Fruit fly (Drosophila melanogaster) whole organism, embryonic: ENCODE measurements around the gene CG13012.
A peak's percentile ranks its signal among the peaks of the same experiment; 100 is the strongest.

ENCODE experiments used
- Atf-2 ChIP-seq: fragments of 200-800 bp; sonication (Bioruptor generic); optimal IDR thresholded peaks from 2 replicates; lab custom pipeline; 2016; ENCODE audit warnings: missing biosample characterization, missing genetic modification characterization
- Atf3 ChIP-seq: fragments of 200-800 bp; sonication (Bioruptor generic); optimal IDR thresholded peaks from 3 replicates; lab custom pipeline; 2016; ENCODE audit warnings: missing biosample characterization, missing genetic modification characterization
- Bdp1 ChIP-seq: fragments of 200-800 bp; sonication (Bioruptor generic); optimal IDR thresholded peaks from 3 replicates; lab custom pipeline; 2016; ENCODE audit warnings: missing biosample characterization, missing genetic modification characterization
- CG13775 ChIP-seq: fragments of 200-800 bp; sonication (Bioruptor generic); optimal IDR thresholded peaks from 3 replicates; lab custom pipeline; 2017; ENCODE audit warnings: missing biosample characterization, mild to moderate bottlenecking, missing genetic modification characterization
- CG13894 ChIP-seq: fragments of 200-800 bp; sonication (Bioruptor generic); optimal IDR thresholded peaks from 3 replicates; lab custom pipeline; 2018; ENCODE audit warnings: missing biosample characterization, mild to moderate bottlenecking, missing genetic modification characterization, moderate library complexity
- CG17568 ChIP-seq: fragments of 200-800 bp; sonication (Bioruptor generic); optimal IDR thresholded peaks from 2 replicates; lab custom pipeline; 2018; ENCODE audit warnings: missing biosample characterization, mild to moderate bottlenecking, missing genetic modification characterization, moderate library complexity
- CG18764 ChIP-seq: fragments of 200-800 bp; sonication (Bioruptor generic); optimal IDR thresholded peaks from 3 replicates; lab custom pipeline; 2016; ENCODE audit warnings: missing biosample characterization, missing genetic modification characterization
- CG3065 ChIP-seq: fragments of 200-800 bp; sonication (Bioruptor generic); optimal IDR thresholded peaks from 2 replicates; lab custom pipeline; 2016; ENCODE audit warnings: missing biosample characterization, missing genetic modification characterization
- CG32532 ChIP-seq: fragments of 200-800 bp; sonication (Bioruptor generic); IDR thresholded peaks from 2 replicates; pipeline ENCODE4 v1.3.6; 2022; ENCODE audit warnings: missing biosample characterization, missing genetic modification characterization
- CG3726 ChIP-seq: fragments of 200-800 bp; sonication (Bioruptor generic); IDR thresholded peaks from 3 replicates; pipeline ENCODE4, ENCODE4 v1.3.6; 2022; ENCODE audit warnings: missing biosample characterization, missing genetic modification characterization
- CG3838 ChIP-seq: fragments of 200-800 bp; sonication (Bioruptor generic); optimal IDR thresholded peaks from 3 replicates; lab custom pipeline; 2016; ENCODE audit warnings: missing biosample characterization, missing genetic modification characterization
- CG4282 ChIP-seq: fragments of 200-800 bp; sonication (Bioruptor generic); optimal IDR thresholded peaks from 2 replicates; lab custom pipeline; 2016; ENCODE audit warnings: missing biosample characterization, missing genetic modification characterization
- CG43689 ChIP-seq: fragments of 200-800 bp; sonication (Bioruptor generic); IDR thresholded peaks from 2 replicates; pipeline ENCODE4 v1.3.6; 2022; ENCODE audit warnings: missing biosample characterization, missing genetic modification characterization
- CG4424 ChIP-seq: fragments of 200-800 bp; sonication (Bioruptor generic); optimal IDR thresholded peaks from 3 replicates; lab custom pipeline; 2016; ENCODE audit warnings: missing biosample characterization, missing genetic modification characterization
- CG7745 ChIP-seq: fragments of 200-800 bp; sonication (Bioruptor generic); optimal IDR thresholded peaks from 2 replicates; lab custom pipeline; 2018; ENCODE audit warnings: missing biosample characterization, mild to moderate bottlenecking, missing genetic modification characterization, moderate library complexity
- CG8765 ChIP-seq: fragments of 200-800 bp; sonication (Bioruptor generic); IDR thresholded peaks from 2 replicates; pipeline ENCODE4 v1.3.6; 2022; ENCODE audit warnings: missing biosample characterization, missing genetic modification characterization
- CoRest ChIP-seq: fragments of 200-800 bp; sonication (Bioruptor generic); optimal IDR thresholded peaks from 3 replicates; lab custom pipeline; 2018; ENCODE audit warnings: missing biosample characterization, mild to moderate bottlenecking, missing genetic modification characterization, moderate library complexity
- CrebB ChIP-seq: fragments of 200-800 bp; sonication (Bioruptor generic); optimal IDR thresholded peaks from 3 replicates; lab custom pipeline; 2018; ENCODE audit warnings: missing biosample characterization, mild to moderate bottlenecking, missing genetic modification characterization
- D19A ChIP-seq: fragments of 200-800 bp; optimal IDR thresholded peaks from 3 replicates; lab custom pipeline; 2019; ENCODE audit warnings: missing biosample characterization, mild to moderate bottlenecking, missing genetic modification characterization, moderate library complexity
- Dip3 ChIP-seq: fragments of 200-800 bp; sonication (Bioruptor generic); optimal IDR thresholded peaks from 3 replicates; lab custom pipeline; 2016; ENCODE audit warnings: missing biosample characterization, missing genetic modification characterization
- Hmr ChIP-seq: fragments of 200-800 bp; sonication (Bioruptor generic); optimal IDR thresholded peaks from 3 replicates; lab custom pipeline; 2017; ENCODE audit warnings: mild to moderate bottlenecking, missing biosample characterization, missing genetic modification reagents, missing genetic modification characterization
- Hr3 ChIP-seq: fragments of 200-800 bp; sonication (Bioruptor generic); optimal IDR thresholded peaks from 3 replicates; lab custom pipeline; 2016; ENCODE audit warnings: missing biosample characterization, missing genetic modification characterization
- Hr51 ChIP-seq, 2 experiments: fragments of 200-800 bp; sonication (Bioruptor generic); optimal IDR thresholded peaks; 2 replicates in 1 of 2; 3 replicates in 1 of 2; lab custom pipeline; 2016 to 2018; ENCODE audit warnings: missing biosample characterization in 2 of 2, missing genetic modification characterization in 2 of 2, mild to moderate bottlenecking in 1 of 2, moderate library complexity in 1 of 2
- NfI ChIP-seq: fragments of 200-800 bp; sonication (Bioruptor generic); optimal IDR thresholded peaks from 3 replicates; lab custom pipeline; 2018; ENCODE audit warnings: missing biosample characterization, mild to moderate bottlenecking, missing genetic modification characterization, moderate library complexity
- Sry-δ ChIP-seq: fragments of 200-800 bp; sonication (Bioruptor generic); optimal IDR thresholded peaks from 2 replicates; lab custom pipeline; 2016; ENCODE audit warnings: missing biosample characterization, missing genetic modification characterization
- Usf ChIP-seq: fragments of 200-800 bp; sonication (Bioruptor generic); optimal IDR thresholded peaks from 2 replicates; lab custom pipeline; 2017; ENCODE audit warnings: missing genotype, missing biosample characterization, missing genetic modification characterization
- Xbp1 ChIP-seq: fragments of 200-800 bp; sonication (Bioruptor generic); optimal IDR thresholded peaks from 3 replicates; lab custom pipeline; 2016; ENCODE audit warnings: missing biosample characterization, mild to moderate bottlenecking, missing genetic modification characterization
- al ChIP-seq: fragments of 200-800 bp; sonication (Bioruptor generic); IDR thresholded peaks from 2 replicates; pipeline ENCODE4 v1.3.6; 2022; ENCODE audit warnings: missing biosample characterization, missing genetic modification characterization
- aop ChIP-seq: fragments of 200-800 bp; sonication (Bioruptor generic); IDR thresholded peaks from 2 replicates; pipeline ENCODE4 v1.3.6; 2022; ENCODE audit warnings: missing biosample characterization, missing genetic modification characterization
- ato ChIP-seq: fragments of 200-800 bp; sonication (Bioruptor generic); IDR thresholded peaks from 2 replicates; pipeline ENCODE4 v1.3.6; 2022; ENCODE audit warnings: missing biosample characterization, missing genetic modification characterization; ENCODE audit not compliant: partially characterized antibody
- az2 ChIP-seq: fragments of 200-800 bp; sonication (Bioruptor generic); optimal IDR thresholded peaks from 3 replicates; lab custom pipeline; 2016; ENCODE audit warnings: missing biosample characterization, missing genetic modification characterization
- bowl ChIP-seq: fragments of 200-800 bp; sonication (Bioruptor generic); IDR thresholded peaks from 2 replicates; pipeline ENCODE4 v1.3.6; 2022; ENCODE audit warnings: missing biosample characterization, missing genetic modification characterization
- cas ChIP-seq: fragments of 200-800 bp; sonication (Bioruptor generic); IDR thresholded peaks from 2 replicates; pipeline ENCODE4 v1.3.6; 2022; ENCODE audit warnings: missing biosample characterization, missing genetic modification characterization
- ci ChIP-seq: fragments of 200-800 bp; sonication (Bioruptor generic); IDR thresholded peaks from 3 replicates; pipeline ENCODE4 v1.3.6; 2022; ENCODE audit warnings: missing biosample characterization, missing genetic modification characterization
- cwo ChIP-seq: fragments of 200-800 bp; sonication (Bioruptor generic); optimal IDR thresholded peaks from 3 replicates; lab custom pipeline; 2017; ENCODE audit warnings: missing biosample characterization, missing genetic modification characterization, mild to moderate bottlenecking, moderate library complexity, missing genetic modification reagents
- dpn ChIP-seq, 2 experiments: fragments of 200-800 bp; sonication (Bioruptor generic); optimal IDR thresholded peaks; 3 replicates each; lab custom pipeline; 2016; ENCODE audit warnings: missing biosample characterization in 2 of 2, missing genetic modification characterization in 2 of 2
- exex ChIP-seq: fragments of 200-800 bp; sonication (Bioruptor generic); optimal IDR thresholded peaks from 4 replicates; lab custom pipeline; 2018; ENCODE audit warnings: missing biosample characterization, mild to moderate bottlenecking, missing genetic modification characterization, moderate library complexity
- gcm2 ChIP-seq: fragments of 200-800 bp; sonication (Bioruptor generic); optimal IDR thresholded peaks from 2 replicates; lab custom pipeline; 2016; ENCODE audit warnings: missing biosample characterization, missing genetic modification characterization
- hth ChIP-seq: fragments of >200 bp; optimal IDR thresholded peaks from 2 replicates; lab custom pipeline; 2017; ENCODE audit warnings: inconsistent platforms
- jigr1 ChIP-seq: fragments of 200-800 bp; sonication (Bioruptor generic); IDR thresholded peaks from 3 replicates; pipeline ENCODE4 v1.3.6; 2022; ENCODE audit warnings: missing biosample characterization, missing genetic modification characterization
- jing ChIP-seq: fragments of 200-800 bp; sonication (Bioruptor generic); optimal IDR thresholded peaks from 2 replicates; lab custom pipeline; 2018; ENCODE audit warnings: missing biosample characterization, mild to moderate bottlenecking, missing genetic modification characterization
- knrl ChIP-seq: fragments of 200-800 bp; sonication (Bioruptor generic); IDR thresholded peaks from 3 replicates; pipeline ENCODE4 v1.3.6; 2022; ENCODE audit warnings: missing biosample characterization, missing genetic modification characterization; ENCODE audit not compliant: partially characterized antibody
- prd ChIP-seq, 3 experiments: fragments of >200 bp in 2 of 3; fragments of 200-800 bp in 1 of 3; sonication (Bioruptor generic) in 1 of 3; optimal IDR thresholded peaks in 2 of 3; IDR thresholded peaks in 1 of 3; 2 replicates in 2 of 3; 3 replicates in 1 of 3; pipeline versions ENCODE4 v1.3.6 to Lab custom; 2017 to 2022; ENCODE audit warnings: missing biosample characterization in 1 of 3, missing genetic modification characterization in 1 of 3
- sim ChIP-seq: fragments of 200-800 bp; sonication (Bioruptor generic); IDR thresholded peaks from 2 replicates; pipeline ENCODE4 v1.3.6; 2022; ENCODE audit warnings: missing biosample characterization, missing genetic modification characterization
- slou ChIP-seq: fragments of 200-800 bp; sonication (Bioruptor generic); optimal IDR thresholded peaks from 3 replicates; lab custom pipeline; 2016; ENCODE audit warnings: missing biosample characterization, missing genetic modification characterization
- ssp ChIP-seq: fragments of 200-800 bp; sonication (Bioruptor generic); IDR thresholded peaks from 2 replicates; pipeline ENCODE4 v1.3.6; 2022; ENCODE audit warnings: missing biosample characterization, missing genetic modification characterization
- trh ChIP-seq: fragments of 200-800 bp; sonication (Bioruptor generic); optimal IDR thresholded peaks from 2 replicates; lab custom pipeline; 2016; ENCODE audit warnings: missing biosample characterization, missing genetic modification characterization
- wor ChIP-seq: fragments of 200-800 bp; sonication (Bioruptor generic); IDR thresholded peaks from 2 replicates; pipeline ENCODE4 v1.3.6; 2022; ENCODE audit warnings: missing biosample characterization, missing genetic modification characterization

Gene CG13012

dm6 chrX:16723203-16724173 lies 46.9 kb upstream of the CG13012 start (continued):
- TF ChIP-seq exex (tag; lab: Kevin White, UChicago) (no peak), hth (lab: Kevin White, UChicago) (no peak), CG43689 (GFP tag; lab: Robert Waterston, UW) (peak; percentile 19; the same call in 1 of the 2 replicates), jing (GFP tag; lab: Kevin White, UChicago) (peak; percentile 39), CG13775 (peak; percentile 67), Atf-2 (GFP tag; lab: Kevin White, UChicago) (peak; percentile 59), knrl (GFP tag; lab: Robert Waterston, UW) (no peak), Usf (GFP tag; lab: Kevin White, UChicago) (peak; percentile 49), cwo (GFP tag; lab: Kevin White, UChicago) (peak; percentile 24), dpn (GFP tag; optimal IDR thresholded peaks at IDR 0.05; lab: Kevin White, UChicago) (peak; percentile 69 to 72), Dip3 (GFP tag; lab: Kevin White, UChicago) (no peak), CG3065 (no peak), cas (GFP tag; lab: Robert Waterston, UW) (no peak), jigr1 (GFP tag; lab: Robert Waterston, UW) (no peak), ato (no peak), CG17568 (peak; percentile 72), al (GFP tag; lab: Robert Waterston, UW) (peak; percentile 57; the same call in 1 of the 2 replicates), trh (GFP tag; lab: Kevin White, UChicago) (no peak), CoRest (tag; lab: Kevin White, UChicago) (peak; percentile 89), ssp (GFP tag; lab: Robert Waterston, UW) (peak; percentile 23; the same call in 1 of the 2 replicates), CrebB (peak; percentile 43), Bdp1 (GFP tag; lab: Kevin White, UChicago) (peak; percentile 19), prd (optimal IDR thresholded peaks at IDR 0.05; lab: Kevin White, UChicago) (no peak), prd (GFP tag; IDR thresholded peaks at IDR 0.05; lab: Robert Waterston, UW) (no peak; the same call in none of the 3 replicates), CG7745 (tag; lab: Kevin White, UChicago) (no peak), sim (GFP tag; lab: Robert Waterston, UW) (no peak; the same call in 1 of the 2 replicates), az2 (GFP tag; lab: Kevin White, UChicago) (peak; percentile 74), aop (GFP tag; lab: Robert Waterston, UW) (no peak), Xbp1 (GFP tag; lab: Kevin White, UChicago) (peak; percentile 73), ci (GFP tag; lab: Robert Waterston, UW) (peak; percentile 80), Hr3 (GFP tag; lab: Kevin White, UChicago) (peak; percentile 70), gcm2 (GFP tag; lab: Kevin White, UChicago) (peak; percentile 10), D19A (tag; lab: Kevin White, UChicago) (peak; percentile 65), CG3838 (GFP tag; lab: Kevin White, UChicago) (no peak), Sry-δ (GFP tag; lab: Kevin White, UChicago) (no peak), bowl (GFP tag; lab: Robert Waterston, UW) (no peak), CG4282 (GFP tag; lab: Kevin White, UChicago) (no peak), NfI (GFP tag; lab: Kevin White, UChicago) (peak; percentile 83), CG4424 (GFP tag; lab: Kevin White, UChicago) (peak; percentile 8), Hmr (GFP tag; lab: Kevin White, UChicago) (peak; percentile 85), CG3726 (GFP tag; lab: Robert Waterston, UW) (no peak; the same call in 2 of the 3 replicates), CG18764 (GFP tag; lab: Kevin White, UChicago) (peak; percentile 10), wor (GFP tag; lab: Robert Waterston, UW) (peak; percentile 55), CG32532 (GFP tag; lab: Robert Waterston, UW) (peak; percentile 80), slou (peak; percentile 10), Atf3 (GFP tag; lab: Kevin White, UChicago) (peak; percentile 27), CG13894 (no peak), Hr51 (GFP tag; optimal IDR thresholded peaks at IDR 0.05; lab: Kevin White, UChicago) (peak in 1 of 2 experiments; percentile 89), CG8765 (GFP tag; lab: Robert Waterston, UW) (no peak)
